Worm (Caenorhabditis elegans) whole organism, L2 larva: ENCODE results near the gene srj-18.
A peak's percentile ranks its signal among the peaks of the same experiment; 100 is the strongest.

Experiments
- C34F6.9 ChIP-seq: fragments of 150-350 bp; optimal IDR thresholded peaks from 2 replicates; lab custom pipeline; 2014; ENCODE audit warnings: missing biosample characterization, missing genetic modification characterization
- F13H6.1 ChIP-seq: sonication (generic microtip); optimal IDR thresholded peaks from 2 replicates; lab custom pipeline; 2016; ENCODE audit warnings: missing genetic modification characterization, missing compliant biosample characterization
- R02D3.7 ChIP-seq: fragments of 150-350 bp; optimal IDR thresholded peaks from 2 replicates; lab custom pipeline; 2014; ENCODE audit warnings: missing biosample characterization, missing genetic modification characterization
- ZK546.5 ChIP-seq: sonication (generic microtip); optimal IDR thresholded peaks from 2 replicates; lab custom pipeline; 2017; ENCODE audit warnings: missing biosample characterization, missing genetic modification characterization
- alr-1 ChIP-seq: fragments of 150-350 bp; optimal IDR thresholded peaks from 2 replicates; lab custom pipeline; 2014; ENCODE audit warnings: missing biosample characterization, missing genetic modification characterization
- aly-2 ChIP-seq: fragments of 150-350 bp; optimal IDR thresholded peaks from 2 replicates; lab custom pipeline; 2014; ENCODE audit warnings: missing biosample characterization, missing genetic modification characterization
- blmp-1 ChIP-seq: sonication (generic microtip); optimal IDR thresholded peaks from 2 replicates; lab custom pipeline; 2017; ENCODE audit warnings: missing genetic modification characterization, mild to moderate bottlenecking, missing compliant biosample characterization, antibody characterized with exemption, moderate library complexity; ENCODE audit not compliant: insufficient read depth
- crh-2 ChIP-seq: sonication (generic microtip); optimal IDR thresholded peaks from 2 replicates; lab custom pipeline; 2017; ENCODE audit warnings: missing biosample characterization, missing genetic modification characterization
- dmd-4 ChIP-seq: sonication (generic microtip); optimal IDR thresholded peaks from 2 replicates; lab custom pipeline; 2017; ENCODE audit warnings: missing biosample characterization, missing genetic modification characterization
- egl-27 ChIP-seq: sonication (generic microtip); optimal IDR thresholded peaks from 3 replicates; lab custom pipeline; 2017; ENCODE audit warnings: missing biosample characterization, missing genetic modification reagents, missing genetic modification characterization
- elt-3 ChIP-seq: sonication (generic microtip); optimal IDR thresholded peaks from 2 replicates; lab custom pipeline; 2017; ENCODE audit warnings: missing biosample characterization, missing genetic modification characterization
- fos-1 ChIP-seq: fragments of 150-350 bp; optimal IDR thresholded peaks from 2 replicates; lab custom pipeline; 2014; ENCODE audit warnings: missing biosample characterization, missing genetic modification characterization
- gmeb-1 ChIP-seq: fragments of 150-350 bp; optimal IDR thresholded peaks from 2 replicates; lab custom pipeline; 2014; ENCODE audit warnings: missing biosample characterization, missing genetic modification characterization
- lin-11 ChIP-seq: fragments of 150-350 bp; sonication (generic microtip); optimal IDR thresholded peaks from 2 replicates; lab custom pipeline; 2014; ENCODE audit warnings: missing biosample characterization, missing genetic modification characterization, inconsistent platforms, mixed read lengths
- lin-13 ChIP-seq: fragments of 150-350 bp; optimal IDR thresholded peaks from 2 replicates; lab custom pipeline; 2014; ENCODE audit warnings: missing biosample characterization, missing genetic modification reagents, missing genetic modification characterization
- mab-5 ChIP-seq: fragments of 150-350 bp; optimal IDR thresholded peaks from 2 replicates; lab custom pipeline; 2014; ENCODE audit warnings: missing biosample characterization, missing genetic modification characterization
- mbf-1 ChIP-seq: sonication (generic microtip); optimal IDR thresholded peaks from 2 replicates; lab custom pipeline; 2017; ENCODE audit warnings: missing biosample characterization, missing genetic modification characterization
- mdl-1 ChIP-seq, 2 experiments: fragments of 150-350 bp in 1 of 2; sonication (generic microtip) in 1 of 2; optimal IDR thresholded peaks; 2 replicates each; lab custom pipeline; 2017; ENCODE audit warnings: missing biosample characterization in 2 of 2, missing genetic modification characterization in 2 of 2
- nhr-12 ChIP-seq: fragments of 150-350 bp; optimal IDR thresholded peaks from 2 replicates; lab custom pipeline; 2014; ENCODE audit warnings: missing biosample characterization, missing genetic modification characterization
- nhr-129 ChIP-seq: fragments of 150-350 bp; optimal IDR thresholded peaks from 2 replicates; lab custom pipeline; 2014; ENCODE audit warnings: missing biosample characterization, missing genetic modification characterization
- nhr-23 ChIP-seq: fragments of 150-350 bp; optimal IDR thresholded peaks from 2 replicates; lab custom pipeline; 2014; ENCODE audit warnings: missing biosample characterization, missing genetic modification reagents, missing genetic modification characterization
- nhr-237 ChIP-seq: fragments of 150-350 bp; optimal IDR thresholded peaks from 2 replicates; lab custom pipeline; 2014; ENCODE audit warnings: missing biosample characterization, missing genetic modification characterization
- nhr-6 ChIP-seq: fragments of 150-350 bp; optimal IDR thresholded peaks from 2 replicates; lab custom pipeline; 2014; ENCODE audit warnings: missing biosample characterization, missing genetic modification characterization
- nhr-77 ChIP-seq: fragments of 150-350 bp; optimal IDR thresholded peaks from 2 replicates; lab custom pipeline; 2014; ENCODE audit warnings: missing biosample characterization, missing genetic modification characterization
- peb-1 ChIP-seq: fragments of 150-350 bp; optimal IDR thresholded peaks from 2 replicates; lab custom pipeline; 2014; ENCODE audit warnings: missing biosample characterization, missing genetic modification characterization
- skn-1 ChIP-seq: sonication (generic microtip); optimal IDR thresholded peaks from 2 replicates; lab custom pipeline; 2017; ENCODE audit warnings: missing biosample characterization, missing genetic modification characterization
- sma-3 ChIP-seq: sonication (generic microtip); optimal IDR thresholded peaks from 2 replicates; lab custom pipeline; 2016; ENCODE audit warnings: missing genetic modification reagents, missing genetic modification characterization, missing compliant biosample characterization
- sma-9 ChIP-seq, 2 experiments: fragments of 150-350 bp in 1 of 2; sonication (generic microtip) in 1 of 2; optimal IDR thresholded peaks; 2 replicates each; lab custom pipeline; 2014 to 2016; ENCODE audit warnings: missing genetic modification characterization in 2 of 2, mild to moderate bottlenecking in 1 of 2, missing biosample characterization in 1 of 2, missing compliant biosample characterization in 1 of 2, missing genetic modification reagents in 1 of 2, moderate library complexity in 1 of 2
- snpc-4 ChIP-seq: fragments of 150-350 bp; optimal IDR thresholded peaks from 2 replicates; lab custom pipeline; 2014; ENCODE audit warnings: missing biosample characterization, missing genetic modification characterization
- unc-39 ChIP-seq: fragments of 150-350 bp; optimal IDR thresholded peaks from 2 replicates; lab custom pipeline; 2014; ENCODE audit warnings: missing biosample characterization, missing genetic modification characterization
- unc-55 ChIP-seq: fragments of 150-350 bp; sonication (generic microtip); optimal IDR thresholded peaks from 3 replicates; lab custom pipeline; 2014; ENCODE audit warnings: missing biosample characterization, missing genetic modification reagents, missing genetic modification characterization
- unc-62 ChIP-seq: fragments of 150-350 bp; optimal IDR thresholded peaks from 2 replicates; lab custom pipeline; 2014; ENCODE audit warnings: missing biosample characterization, missing genetic modification reagents, missing genetic modification characterization
- zag-1 ChIP-seq: fragments of 150-350 bp; optimal IDR thresholded peaks from 2 replicates; lab custom pipeline; 2014; ENCODE audit warnings: missing biosample characterization, missing genetic modification characterization
- ztf-1 ChIP-seq: fragments of 200-800 bp; sonication (Bioruptor generic); conservative IDR thresholded peaks from 2 replicates; pipeline ENCODE4 v1.3.6; 2022; ENCODE audit warnings: missing genetic modification characterization, missing compliant biosample characterization
- ztf-4 ChIP-seq: fragments of 150-350 bp; optimal IDR thresholded peaks from 2 replicates; lab custom pipeline; 2014; ENCODE audit warnings: missing biosample characterization, missing genetic modification characterization

The srj-18 gene

ce11 chrV:2799172-2799869, 25.2 kb downstream of the srj-18 start:
- no peak for TF ChIP-seq lin-11 (tag; lab: Kevin White, UChicago)
- no peak for TF ChIP-seq ztf-1 (GFP tag; lab: Robert Waterston, UW)
- no peak for TF ChIP-seq unc-62
- TF ChIP-seq ZK546.5 (tag; lab: Kevin White, UChicago) = no peak

ce11 chrV:2800676-2801075, 26.5 kb downstream of the srj-18 start:
- TF ChIP-seq peb-1 (tag; lab: Kevin White, UChicago) (no peak), nhr-237 (no peak), sma-9 (GFP tag; optimal IDR thresholded peaks at IDR 0.05; lab: Kevin White, UChicago) (no peak), sma-9 (tag; optimal IDR thresholded peaks at IDR 0.05; lab: Kevin White, UChicago) (no peak), alr-1 (tag; lab: Kevin White, UChicago) (no peak), nhr-129 (tag; lab: Kevin White, UChicago) (no peak), lin-11 (tag; lab: Kevin White, UChicago) (no peak), dmd-4 (tag; lab: Kevin White, UChicago) (no peak)

DNA sequence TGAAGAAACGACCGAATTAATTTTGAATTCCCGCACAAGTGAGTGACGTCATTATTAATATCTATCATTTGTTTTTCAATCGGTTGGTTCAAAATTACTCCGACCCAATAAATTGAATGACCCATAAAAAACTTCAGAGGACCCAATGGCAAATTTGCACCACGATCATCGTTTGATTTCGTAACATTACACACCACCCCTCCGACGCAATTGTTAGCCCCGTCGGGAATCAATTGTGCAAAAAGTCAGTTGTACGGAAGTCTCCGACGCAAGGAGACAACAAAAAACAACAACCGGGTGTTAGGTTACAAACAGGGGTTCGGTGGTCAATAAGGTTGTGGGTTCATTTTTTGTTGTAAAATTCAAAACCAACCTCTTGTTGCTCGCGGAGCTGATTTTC, 27.8 kb downstream of the srj-18 start:
- TF ChIP-seq mdl-1 (tag; optimal IDR thresholded peaks at IDR 0.05; lab: Kevin White, UChicago) (no peak), nhr-129 (tag; lab: Kevin White, UChicago) (peak; percentile 43)

DNA sequence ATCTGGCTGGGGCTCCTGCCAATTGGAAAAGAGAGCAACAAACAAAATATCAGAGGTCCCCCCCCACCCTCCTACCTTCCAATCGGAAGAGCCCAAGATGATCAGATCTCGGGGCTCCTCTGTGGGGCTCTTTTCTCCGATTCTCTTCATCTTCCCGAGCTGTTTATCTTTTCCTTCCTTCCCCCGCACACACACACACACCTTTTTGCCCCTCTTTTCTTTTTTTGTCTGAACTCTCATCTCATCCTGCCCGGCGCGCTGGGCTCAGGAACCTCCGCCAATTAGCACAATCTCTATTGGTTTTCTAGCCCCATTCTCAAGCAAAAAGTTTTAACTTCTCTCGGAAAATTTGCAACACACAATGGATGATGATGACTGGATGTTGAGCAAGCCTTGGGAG, 29.1 kb downstream of the srj-18 start:
- TF ChIP-seq gmeb-1 (tag; lab: Kevin White, UChicago) (no peak), nhr-77 (tag; lab: Kevin White, UChicago) (no peak), egl-27 (tag; lab: Kevin White, UChicago) (no peak)

ce11 chrV:2807760-2808159, 33.6 kb downstream of the srj-18 start, which contains the start of gene ketn-1:
TSS of gene ketn-1 (minus strand) at chrV:2807860.
- no peak for TF ChIP-seq nhr-129 (tag; lab: Kevin White, UChicago)
- TF ChIP-seq fos-1 (tag; lab: Kevin White, UChicago) = no peak
- no peak for TF ChIP-seq mab-5 (tag; lab: Kevin White, UChicago)
- TF ChIP-seq nhr-23 = no peak

- TF ChIP-seq unc-55 (GFP tag; lab: Kevin White, UChicago) = no peak
- peak; percentile 31 for TF ChIP-seq nhr-129 (tag; lab: Kevin White, UChicago)
- no peak for TF ChIP-seq skn-1 (tag; lab: Kevin White, UChicago)
- no peak for TF ChIP-seq unc-39 (tag; lab: Kevin White, UChicago)
- peak; percentile 33 for TF ChIP-seq F13H6.1 (tag; lab: Kevin White, UChicago)
- TF ChIP-seq nhr-6 (tag; lab: Kevin White, UChicago) = no peak
Observed at ce11 chrV:2809443-2809842, 35.3 kb downstream of the srj-18 start.

DNA sequence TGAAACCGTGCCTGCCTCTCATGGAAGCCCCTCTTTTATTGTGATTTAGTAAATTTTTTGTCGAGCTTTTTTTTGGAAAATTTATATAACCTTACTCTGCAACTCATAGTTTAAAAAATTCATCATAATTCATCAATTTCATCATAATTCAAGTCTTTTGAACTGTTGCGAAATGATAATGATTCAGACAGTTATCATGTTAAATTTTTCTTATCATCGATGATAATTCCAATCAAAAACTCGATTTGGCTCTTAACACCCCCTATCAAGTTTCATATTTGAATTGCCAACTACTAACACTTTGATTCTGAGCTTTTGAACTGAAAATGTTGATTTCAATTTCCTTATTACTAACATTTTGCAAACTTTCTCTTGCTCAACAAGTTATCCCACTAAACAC, 36.0 kb downstream of the srj-18 start, which contains the start of gene F54E2.1:
F54E2.1 (plus strand) TSS at position 235 of the 400 bp plus-strand sequence.
- TF ChIP-seq crh-2 (tag; lab: Kevin White, UChicago) (peak; percentile 20), fos-1 (tag; lab: Kevin White, UChicago) (peak; percentile 100), mbf-1 (tag; lab: Kevin White, UChicago) (no peak), gmeb-1 (tag; lab: Kevin White, UChicago) (peak; percentile 29), sma-9 (GFP tag; optimal IDR thresholded peaks at IDR 0.05; lab: Kevin White, UChicago) (no peak), sma-9 (tag; optimal IDR thresholded peaks at IDR 0.05; lab: Kevin White, UChicago) (no peak)
- TF ChIP-seq, all 48 proteins: peak for 3

ce11 chrV:2813856-2814255, 39.7 kb downstream of the srj-18 start, which contains the start of gene F54E2.9:
TSS of gene F54E2.9 (minus strand) at chrV:2813987.
- TF ChIP-seq elt-3 (tag; lab: Kevin White, UChicago) = no peak
- TF ChIP-seq ztf-4 = no peak
- TF ChIP-seq lin-11 (tag; lab: Kevin White, UChicago) = no peak
- TF ChIP-seq lin-13 (GFP tag; lab: Kevin White, UChicago) = no peak
- no peak for TF ChIP-seq fos-1 (tag; lab: Kevin White, UChicago)
- no peak for TF ChIP-seq sma-3
- no peak for TF ChIP-seq aly-2 (tag; lab: Kevin White, UChicago)
- no peak for TF ChIP-seq nhr-77 (tag; lab: Kevin White, UChicago)
- no peak for TF ChIP-seq crh-2 (tag; lab: Kevin White, UChicago)
- TF ChIP-seq snpc-4 (tag; lab: Kevin White, UChicago) = no peak
- TF ChIP-seq nhr-6 (tag; lab: Kevin White, UChicago) = no peak
- no peak for TF ChIP-seq alr-1 (tag; lab: Kevin White, UChicago)
- no peak for TF ChIP-seq R02D3.7 (tag; lab: Kevin White, UChicago)
- no peak for TF ChIP-seq nhr-12
- no peak for TF ChIP-seq zag-1 (tag; lab: Kevin White, UChicago)
- no peak for TF ChIP-seq blmp-1 (tag; lab: Kevin White, UChicago)
- TF ChIP-seq mbf-1 (tag; lab: Kevin White, UChicago) = no peak
- no peak for TF ChIP-seq C34F6.9 (tag; lab: Kevin White, UChicago)
- no peak for TF ChIP-seq nhr-237
